Fruit fly (Drosophila melanogaster) whole organism, embryonic: ENCODE results near the gene r-cup.

Experiments
- BtbVII ChIP-seq: fragments of 200-800 bp; sonication (Bioruptor generic); optimal IDR thresholded peaks from 3 replicates; lab custom pipeline; 2017; ENCODE audit warnings: missing biosample characterization, mild to moderate bottlenecking, missing genetic modification characterization
- CG10543 ChIP-seq: fragments of 200-800 bp; sonication (Bioruptor generic); optimal IDR thresholded peaks from 3 replicates; lab custom pipeline; 2017; ENCODE audit warnings: missing biosample characterization, mild to moderate bottlenecking, missing genetic modification characterization, moderate library complexity
- CG12299 ChIP-seq: fragments of 200-800 bp; sonication (Bioruptor generic); optimal IDR thresholded peaks from 2 replicates; lab custom pipeline; 2018; ENCODE audit warnings: missing biosample characterization, mild to moderate bottlenecking, missing genetic modification characterization
- CG12391 ChIP-seq: fragments of 200-800 bp; sonication (Bioruptor generic); optimal IDR thresholded peaks from 3 replicates; lab custom pipeline; 2018; ENCODE audit warnings: missing biosample characterization, mild to moderate bottlenecking, missing genetic modification characterization, moderate library complexity
- CG12744 ChIP-seq: fragments of 200-800 bp; sonication (Bioruptor generic); optimal IDR thresholded peaks from 2 replicates; lab custom pipeline; 2016; ENCODE audit warnings: missing biosample characterization, missing genetic modification characterization
- CG2116 ChIP-seq: fragments of 200-800 bp; sonication (Bioruptor generic); optimal IDR thresholded peaks from 3 replicates; lab custom pipeline; 2018; ENCODE audit warnings: missing biosample characterization, mild to moderate bottlenecking, missing genetic modification characterization
- CG42726 ChIP-seq: fragments of 200-800 bp; sonication (Bioruptor generic); IDR thresholded peaks from 2 replicates; pipeline ENCODE4 v1.3.6; 2022; ENCODE audit warnings: missing biosample characterization, missing genetic modification characterization; ENCODE audit not compliant: partially characterized antibody
- CG4707 ChIP-seq: fragments of 200-800 bp; sonication (Bioruptor generic); optimal IDR thresholded peaks from 2 replicates; lab custom pipeline; 2018; ENCODE audit warnings: missing biosample characterization, mild to moderate bottlenecking, missing genetic modification characterization, moderate library complexity
- CG6683 ChIP-seq: fragments of 200-800 bp; sonication (Bioruptor generic); optimal IDR thresholded peaks from 2 replicates; lab custom pipeline; 2017; ENCODE audit warnings: missing biosample characterization, mild to moderate bottlenecking, missing genetic modification characterization, missing genetic modification reagents
- Dll ChIP-seq: fragments of 200-800 bp; sonication (Bioruptor generic); IDR thresholded peaks from 4 replicates; pipeline ENCODE4 v1.3.6; 2022; ENCODE audit warnings: missing biosample characterization, missing genetic modification characterization; ENCODE audit not compliant: partially characterized antibody
- E2f2 ChIP-seq: fragments of 200-800 bp; sonication (Bioruptor generic); IDR thresholded peaks from 2 replicates; pipeline ENCODE4 v1.3.6; 2022; ENCODE audit warnings: missing biosample characterization, missing genetic modification characterization
- HLH54F ChIP-seq: fragments of 200-800 bp; sonication (Bioruptor generic); optimal IDR thresholded peaks from 3 replicates; lab custom pipeline; 2016; ENCODE audit warnings: missing biosample characterization, missing genetic modification characterization
- HLHmδ ChIP-seq: fragments of 200-800 bp; sonication (Bioruptor generic); optimal IDR thresholded peaks from 2 replicates; lab custom pipeline; 2018; ENCODE audit warnings: missing biosample characterization, mild to moderate bottlenecking, missing genetic modification characterization, moderate library complexity
- Hmr ChIP-seq: fragments of 200-800 bp; sonication (Bioruptor generic); optimal IDR thresholded peaks from 3 replicates; lab custom pipeline; 2017; ENCODE audit warnings: mild to moderate bottlenecking, missing biosample characterization, missing genetic modification reagents, missing genetic modification characterization
- Hmx ChIP-seq: fragments of 200-800 bp; sonication (Bioruptor generic); optimal IDR thresholded peaks from 2 replicates; lab custom pipeline; 2016; ENCODE audit warnings: missing biosample characterization, missing genetic modification characterization
- Hr3 ChIP-seq: fragments of 200-800 bp; sonication (Bioruptor generic); optimal IDR thresholded peaks from 3 replicates; lab custom pipeline; 2016; ENCODE audit warnings: missing biosample characterization, missing genetic modification characterization
- NC2β ChIP-seq: fragments of 200-800 bp; sonication (Bioruptor generic); optimal IDR thresholded peaks from 2 replicates; lab custom pipeline; 2016; ENCODE audit warnings: missing biosample characterization, missing genetic modification characterization
- NFAT ChIP-seq: fragments of 200-800 bp; sonication (Bioruptor generic); IDR thresholded peaks from 2 replicates; pipeline ENCODE4 v1.3.6; 2022; ENCODE audit warnings: missing biosample characterization, missing genetic modification characterization
- Nf-YB ChIP-seq: fragments of 200-800 bp; sonication (Bioruptor generic); optimal IDR thresholded peaks from 3 replicates; lab custom pipeline; 2019; ENCODE audit warnings: missing biosample characterization, mild to moderate bottlenecking, missing genetic modification characterization, moderate library complexity
- Nf-YC ChIP-seq: fragments of 200-800 bp; optimal IDR thresholded peaks from 3 replicates; lab custom pipeline; 2019; ENCODE audit warnings: missing biosample characterization, mild to moderate bottlenecking, missing genetic modification characterization, moderate library complexity
- Oaz ChIP-seq: fragments of 200-800 bp; sonication (Bioruptor generic); IDR thresholded peaks from 2 replicates; pipeline ENCODE4 v1.3.6; 2022; ENCODE audit warnings: missing biosample characterization, missing genetic modification characterization
- Oli ChIP-seq: fragments of 200-800 bp; sonication (Bioruptor generic); optimal IDR thresholded peaks from 2 replicates; lab custom pipeline; 2018; ENCODE audit warnings: missing biosample characterization, mild to moderate bottlenecking, missing genetic modification characterization, moderate library complexity
- Rx ChIP-seq: fragments of 200-800 bp; sonication (Bioruptor generic); IDR thresholded peaks from 2 replicates; pipeline ENCODE4 v1.3.6; 2022; ENCODE audit warnings: missing biosample characterization, missing genetic modification characterization
- Scr ChIP-seq: fragments of 200-800 bp; sonication (Bioruptor generic); IDR thresholded peaks from 2 replicates; pipeline ENCODE4 v1.3.6; 2022; ENCODE audit warnings: missing biosample characterization, missing genetic modification characterization; ENCODE audit not compliant: partially characterized antibody
- Trl ChIP-seq, 3 experiments: fragments of >200 bp in 2 of 3; fragments of 200-800 bp in 1 of 3; sonication (Bioruptor generic) in 1 of 3; optimal IDR thresholded peaks; 2 replicates in 1 of 3; 3 replicates in 2 of 3; lab custom pipeline; 2016 to 2017; ENCODE audit warnings: missing biosample characterization in 1 of 3, missing genetic modification characterization in 1 of 3
- Xrp1 ChIP-seq: fragments of 200-800 bp; sonication (Bioruptor generic); IDR thresholded peaks from 2 replicates; pipeline ENCODE4 v1.3.6; 2022; ENCODE audit warnings: missing biosample characterization, missing genetic modification characterization
- br ChIP-seq: fragments of >200 bp; optimal IDR thresholded peaks from 2 replicates; lab custom pipeline; 2017
- cad ChIP-seq: fragments of >200 bp; optimal IDR thresholded peaks from 2 replicates; lab custom pipeline; 2017; ENCODE audit warnings: missing biosample characterization, missing genetic modification characterization
- dm ChIP-seq: fragments of 200-800 bp; sonication (Bioruptor generic); optimal IDR thresholded peaks from 3 replicates; lab custom pipeline; 2016; ENCODE audit warnings: missing biosample characterization, missing genetic modification characterization
- dpn ChIP-seq, 2 experiments: fragments of 200-800 bp; sonication (Bioruptor generic); optimal IDR thresholded peaks; 3 replicates each; lab custom pipeline; 2016; ENCODE audit warnings: missing biosample characterization in 2 of 2, missing genetic modification characterization in 2 of 2
- en ChIP-seq: fragments of 200-800 bp; sonication (Bioruptor generic); optimal IDR thresholded peaks from 2 replicates; lab custom pipeline; 2016; ENCODE audit warnings: missing biosample characterization, missing genetic modification characterization
- ftz-f1 ChIP-seq: fragments of 200-800 bp; sonication (Bioruptor generic); optimal IDR thresholded peaks from 2 replicates; lab custom pipeline; 2016; ENCODE audit warnings: missing biosample characterization, missing genetic modification characterization
- gem ChIP-seq: fragments of 200-800 bp; sonication (Bioruptor generic); optimal IDR thresholded peaks from 2 replicates; lab custom pipeline; 2019; ENCODE audit warnings: missing biosample characterization, mild to moderate bottlenecking, missing genetic modification characterization, moderate library complexity
- gsb-n ChIP-seq: fragments of 200-800 bp; sonication (Bioruptor generic); optimal IDR thresholded peaks from 3 replicates; lab custom pipeline; 2018; ENCODE audit warnings: missing biosample characterization, mild to moderate bottlenecking, missing genetic modification characterization
- hth ChIP-seq: fragments of >200 bp; optimal IDR thresholded peaks from 2 replicates; lab custom pipeline; 2017; ENCODE audit warnings: inconsistent platforms
- ind ChIP-seq: fragments of 200-800 bp; sonication (Bioruptor generic); optimal IDR thresholded peaks from 3 replicates; lab custom pipeline; 2016; ENCODE audit warnings: missing biosample characterization, missing genetic modification characterization
- jing ChIP-seq: fragments of 200-800 bp; sonication (Bioruptor generic); optimal IDR thresholded peaks from 2 replicates; lab custom pipeline; 2018; ENCODE audit warnings: missing biosample characterization, mild to moderate bottlenecking, missing genetic modification characterization
- jumu ChIP-seq: fragments of 200-800 bp; sonication (Bioruptor generic); optimal IDR thresholded peaks from 3 replicates; lab custom pipeline; 2016; ENCODE audit warnings: missing biosample characterization, missing genetic modification characterization
- nau ChIP-seq: fragments of 200-800 bp; sonication (Bioruptor generic); optimal IDR thresholded peaks from 3 replicates; lab custom pipeline; 2017; ENCODE audit warnings: missing biosample characterization, mild to moderate bottlenecking, missing genetic modification characterization, missing genetic modification reagents
- p53 ChIP-seq: fragments of 200-800 bp; sonication (Bioruptor generic); optimal IDR thresholded peaks from 2 replicates; lab custom pipeline; 2016; ENCODE audit warnings: missing biosample characterization, missing genetic modification characterization
- pfk ChIP-seq: fragments of 200-800 bp; sonication (Bioruptor generic); optimal IDR thresholded peaks from 2 replicates; lab custom pipeline; 2018; ENCODE audit warnings: missing biosample characterization, mild to moderate bottlenecking, missing genetic modification characterization, moderate library complexity
- pho ChIP-seq: fragments of 200-800 bp; sonication (Bioruptor generic); optimal IDR thresholded peaks from 2 replicates; lab custom pipeline; 2016; ENCODE audit warnings: missing biosample characterization, missing genetic modification characterization
- pita ChIP-seq: fragments of 200-800 bp; sonication (Bioruptor generic); optimal IDR thresholded peaks from 2 replicates; lab custom pipeline; 2017; ENCODE audit warnings: missing biosample characterization, mild to moderate bottlenecking, missing genetic modification characterization
- salm ChIP-seq: fragments of 200-800 bp; sonication (Bioruptor generic); optimal IDR thresholded peaks from 2 replicates; lab custom pipeline; 2018; ENCODE audit warnings: missing biosample characterization, mild to moderate bottlenecking, missing genetic modification characterization
- seq ChIP-seq: fragments of 200-800 bp; sonication (Bioruptor generic); IDR thresholded peaks from 2 replicates; pipeline ENCODE4 v1.3.6; 2022; ENCODE audit warnings: missing biosample characterization, missing genetic modification characterization
- tgo ChIP-seq: fragments of 200-800 bp; sonication (Bioruptor generic); IDR thresholded peaks from 3 replicates; pipeline ENCODE4 v1.3.6; 2022; ENCODE audit warnings: missing biosample characterization, missing genetic modification characterization
- twi ChIP-seq: fragments of 200-800 bp; optimal IDR thresholded peaks from 2 replicates; lab custom pipeline; 2019; ENCODE audit warnings: missing biosample characterization, mild to moderate bottlenecking, missing genetic modification characterization, moderate library complexity
- vvl ChIP-seq: fragments of 200-800 bp; sonication (Bioruptor generic); IDR thresholded peaks from 2 replicates; pipeline ENCODE4 v1.3.6; 2022; ENCODE audit warnings: missing biosample characterization, missing genetic modification characterization
- wdn ChIP-seq: fragments of 200-800 bp; sonication (Bioruptor generic); IDR thresholded peaks from 2 replicates; pipeline ENCODE4 v1.3.6; 2022; ENCODE audit warnings: missing biosample characterization, missing genetic modification characterization
- zen ChIP-seq: fragments of 200-800 bp; sonication (Bioruptor generic); optimal IDR thresholded peaks from 3 replicates; lab custom pipeline; 2018; ENCODE audit warnings: missing biosample characterization, mild to moderate bottlenecking, missing genetic modification characterization, moderate library complexity

Gene r-cup

dm6 chrX:21044831-21045447 lies 19.3 kb upstream of the r-cup start, which contains the start of gene Cbs (continued):
- peak; percentile 66 for TF ChIP-seq Hmr (GFP tag; lab: Kevin White, UChicago)
- TF ChIP-seq dm (GFP tag; lab: Kevin White, UChicago): no peak
- peak; percentile 80 for TF ChIP-seq BtbVII
- TF ChIP-seq E2f2: 0 out of 2 replicates have a peak, but pooled peaks have one; percentile 34
- peak; percentile 50; the same call in 1 of the 2 replicates for TF ChIP-seq Rx (GFP tag; lab: Robert Waterston, UW)
- peak; percentile 69 for TF ChIP-seq CG4707 (GFP tag; lab: Kevin White, UChicago)
- TF ChIP-seq seq (GFP tag; lab: Robert Waterston, UW): 0 out of 2 replicates have a peak, but pooled peaks have one; percentile 42
- no peak for TF ChIP-seq jing (GFP tag; lab: Kevin White, UChicago)
- peak; percentile 69 for TF ChIP-seq CG12391
- TF ChIP-seq NC2β (GFP tag; lab: Kevin White, UChicago): no peak
- no peak for TF ChIP-seq CG12744 (GFP tag; lab: Kevin White, UChicago)
- TF ChIP-seq NFAT (GFP tag; lab: Robert Waterston, UW): peak; percentile 81
- TF ChIP-seq dpn (GFP tag; optimal IDR thresholded peaks at IDR 0.05; lab: Kevin White, UChicago): peak; percentile 32 to 59
- TF ChIP-seq jumu (GFP tag; lab: Kevin White, UChicago): no peak
- no peak for TF ChIP-seq en (GFP tag; lab: Kevin White, UChicago)
- peak; percentile 2 for TF ChIP-seq zen (tag; lab: Kevin White, UChicago)
- peak; percentile 79 for TF ChIP-seq vvl
- no peak for TF ChIP-seq salm (tag; lab: Kevin White, UChicago)
- TF ChIP-seq wdn: peak; percentile 76
- peak; percentile 1 for TF ChIP-seq CG2116
- TF ChIP-seq Dll (GFP tag; lab: Robert Waterston, UW): no peak
- no peak for TF ChIP-seq hth
- TF ChIP-seq pho (GFP tag; lab: Kevin White, UChicago): no peak
- TF ChIP-seq Oaz (GFP tag; lab: Robert Waterston, UW): 0 out of 2 replicates have a peak, but pooled peaks have one; percentile 39
- TF ChIP-seq Scr (GFP tag; lab: Robert Waterston, UW): no peak
- TF ChIP-seq pfk (GFP tag; lab: Kevin White, UChicago): no peak
- TF ChIP-seq HLHmδ (GFP tag; lab: Kevin White, UChicago): no peak
- no peak for TF ChIP-seq p53 (GFP tag; lab: Kevin White, UChicago)
- TF ChIP-seq ftz-f1 (GFP tag; lab: Kevin White, UChicago): no peak
- no peak for TF ChIP-seq Hmx (GFP tag; lab: Kevin White, UChicago)
- TF ChIP-seq Trl (optimal IDR thresholded peaks at IDR 0.05; lab: Kevin White, UChicago): no peak
- no peak for TF ChIP-seq Trl (GFP tag; optimal IDR thresholded peaks at IDR 0.05; lab: Kevin White, UChicago)
- TF ChIP-seq gem (tag; lab: Kevin White, UChicago): peak; percentile 79
- no peak for TF ChIP-seq nau
- TF ChIP-seq br (lab: Kevin White, UChicago): no peak
- no peak for TF ChIP-seq twi (tag; lab: Kevin White, UChicago)
- TF ChIP-seq HLH54F (GFP tag; lab: Kevin White, UChicago): no peak
- peak; percentile 54 for TF ChIP-seq CG10543 (GFP tag; lab: Kevin White, UChicago)
- TF ChIP-seq CG12299 (tag; lab: Kevin White, UChicago): no peak
- TF ChIP-seq ind: peak; percentile 56
- TF ChIP-seq Nf-YC (tag; lab: Kevin White, UChicago): peak; percentile 70
- TF ChIP-seq Hr3 (GFP tag; lab: Kevin White, UChicago): peak; percentile 43
- no peak for TF ChIP-seq CG42726
- no peak for TF ChIP-seq CG6683 (GFP tag; lab: Kevin White, UChicago)
- peak; percentile 79 for TF ChIP-seq Oli
- TF ChIP-seq gsb-n (tag; lab: Kevin White, UChicago): no peak
- TF ChIP-seq Nf-YB: peak; percentile 19
- TF ChIP-seq tgo (GFP tag; lab: Robert Waterston, UW): peak; percentile 48; the same call in 2 of the 3 replicates
- no peak for TF ChIP-seq cad (GFP tag; lab: Kevin White, UChicago)
- TF ChIP-seq pita (GFP tag; lab: Kevin White, UChicago): no peak
- peak; percentile 72; the same call in 1 of the 2 replicates for TF ChIP-seq Xrp1 (GFP tag; lab: Robert Waterston, UW)
